Worm (Caenorhabditis elegans): ENCODE measurements around the gene C33F10.1.

DNA sequence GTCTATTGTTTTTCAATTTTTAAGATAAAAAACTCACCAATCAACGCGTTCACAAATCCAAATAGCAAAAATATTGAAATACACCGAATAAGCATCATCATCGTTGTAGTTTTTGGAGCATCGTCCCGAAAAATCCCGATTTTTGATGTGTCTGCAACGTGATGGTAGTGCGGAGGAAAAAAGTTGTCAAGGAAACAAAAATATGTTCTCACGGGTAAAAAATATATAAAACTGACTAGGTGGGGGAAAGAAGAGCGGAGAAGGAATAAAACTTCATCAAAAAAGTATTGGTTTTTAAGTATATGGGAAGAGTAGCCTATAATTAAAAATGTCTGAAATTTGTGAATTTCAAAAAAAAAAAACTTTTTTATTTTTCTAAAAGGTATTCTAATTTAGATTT, 22.8 kb upstream of the C33F10.1 start, which contains the start of gene rig-6:
- no peak for TF ChIP-seq ama-1 (optimal IDR thresholded peaks at IDR 0.05)
- no peak for TF ChIP-seq ceh-13 (GFP tag; optimal IDR thresholded peaks at IDR 0.05)
- no peak for TF ChIP-seq flt-1 (GFP tag; IDR thresholded peaks at IDR 0.05)
- no peak for TF ChIP-seq tbx-37 (GFP tag; conservative IDR thresholded peaks at IDR 0.05)
- TF ChIP-seq hmbx-1 (tag; optimal IDR thresholded peaks at IDR 0.05), result no peak
- no peak for TF ChIP-seq tbx-11 (GFP tag; IDR thresholded peaks at IDR 0.05)
- no peak for TF ChIP-seq ets-7 (tag; optimal IDR thresholded peaks at IDR 0.05)
- TF ChIP-seq F13C5.2 (tag; optimal IDR thresholded peaks at IDR 0.05), result no peak
- TF ChIP-seq pes-1 (GFP tag; IDR thresholded peaks at IDR 0.05), result no peak
- TF ChIP-seq tra-4 (tag; optimal IDR thresholded peaks at IDR 0.05), result no peak
